Worm (Caenorhabditis elegans): ENCODE measurements around the gene ZK218.4.

ZK218.4 gene

ce11 chrV:17104527-17104926 lies 5.9 kb downstream of the ZK218.4 start, which contains the start of gene nhr-248:
nhr-248 (minus strand) TSS chrV:17104627.
- no peak for TF ChIP-seq hlh-1 (tag; optimal IDR thresholded peaks at IDR 0.05)
- TF ChIP-seq nhr-2 (tag; optimal IDR thresholded peaks at IDR 0.05) = no peak
- no peak for TF ChIP-seq unc-62 (GFP tag; optimal IDR thresholded peaks at IDR 0.05)
- TF ChIP-seq flh-1 (GFP tag; optimal IDR thresholded peaks at IDR 0.05) = no peak
- TF ChIP-seq tbx-8 (GFP tag; optimal IDR thresholded peaks at IDR 0.05) = no peak
- TF ChIP-seq ham-2 (GFP tag; optimal IDR thresholded peaks at IDR 0.05) = no peak
- no peak for TF ChIP-seq sptf-1 (tag; optimal IDR thresholded peaks at IDR 0.05)
- TF ChIP-seq ceh-43 (GFP tag; optimal IDR thresholded peaks at IDR 0.05) = no peak
- TF ChIP-seq lin-32 (GFP tag; optimal IDR thresholded peaks at IDR 0.05) = no peak

ce11 chrV:17105483-17105882 lies 6.8 kb downstream of the ZK218.4 start, which contains the start of gene ZK218.7:
ZK218.7 (plus strand) TSS chrV:17105783.
- TF ChIP-seq M03D4.4 (tag; optimal IDR thresholded peaks at IDR 0.05) (no peak), mls-2 (tag; optimal IDR thresholded peaks at IDR 0.05) (no peak), ceh-43 (GFP tag; optimal IDR thresholded peaks at IDR 0.05) (no peak), elt-1 (tag; optimal IDR thresholded peaks at IDR 0.05; ENCODE audit: borderline replicate concordance, insufficient read depth) (no peak), unc-62 (GFP tag; optimal IDR thresholded peaks at IDR 0.05) (no peak), nhr-28 (tag; optimal IDR thresholded peaks at IDR 0.05) (no peak), pha-4 (tag; optimal IDR thresholded peaks at IDR 0.05) (no peak), lin-32 (GFP tag; optimal IDR thresholded peaks at IDR 0.05) (no peak), ztf-11 (tag; optimal IDR thresholded peaks at IDR 0.05) (no peak), nhr-237 (tag; optimal IDR thresholded peaks at IDR 0.05) (no peak), lsy-2 (tag; optimal IDR thresholded peaks at IDR 0.05) (no peak), cnd-1 (tag; optimal IDR thresholded peaks at IDR 0.05) (no peak), nhr-76 (tag; optimal IDR thresholded peaks at IDR 0.05) (no peak), flh-1 (GFP tag; optimal IDR thresholded peaks at IDR 0.05) (no peak), ces-1 (GFP tag; optimal IDR thresholded peaks at IDR 0.05) (no peak), zip-8 (tag; optimal IDR thresholded peaks at IDR 0.05) (no peak), drap-1 (GFP tag; optimal IDR thresholded peaks at IDR 0.05) (no peak), elt-3 (tag; optimal IDR thresholded peaks at IDR 0.05) (no peak), ceh-83 (GFP tag; optimal IDR thresholded peaks at IDR 0.05) (no peak)

DNA sequence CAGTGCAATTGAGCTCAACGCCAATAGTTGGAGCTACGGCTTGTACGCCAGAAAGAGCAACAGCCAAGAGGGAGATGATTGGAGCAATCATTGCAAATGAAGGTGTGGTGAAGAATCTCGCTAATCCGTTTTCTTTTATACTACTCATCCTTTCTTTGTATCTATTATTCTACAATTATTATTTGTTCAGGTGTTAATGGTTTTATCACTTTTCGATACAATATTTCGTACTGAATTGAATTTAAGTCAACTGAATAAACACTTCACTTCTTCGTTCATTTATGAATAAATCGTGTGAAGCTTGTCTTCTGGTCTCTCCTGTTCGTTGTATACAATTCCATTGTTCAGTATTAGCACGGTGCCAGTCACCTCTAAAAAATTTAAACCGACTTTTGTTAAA lies 9.7 kb downstream of the ZK218.4 start, which contains the start of gene ZK218.11:
ZK218.11 (minus strand) TSS at position 101 of the 400 bp plus-strand sequence.
- TF ChIP-seq elt-3 (tag; optimal IDR thresholded peaks at IDR 0.05) (no peak), unc-39 (tag; optimal IDR thresholded peaks at IDR 0.05) (no peak), tbx-8 (GFP tag; optimal IDR thresholded peaks at IDR 0.05) (no peak), bed-3 (GFP tag; optimal IDR thresholded peaks at IDR 0.05) (no peak), drap-1 (GFP tag; optimal IDR thresholded peaks at IDR 0.05) (no peak), cnd-1 (tag; optimal IDR thresholded peaks at IDR 0.05) (no peak), ceh-43 (GFP tag; optimal IDR thresholded peaks at IDR 0.05) (no peak), flh-1 (GFP tag; optimal IDR thresholded peaks at IDR 0.05) (no peak), ztf-11 (tag; optimal IDR thresholded peaks at IDR 0.05) (no peak), hlh-1 (tag; optimal IDR thresholded peaks at IDR 0.05) (no peak), pha-4 (tag; optimal IDR thresholded peaks at IDR 0.05) (no peak), nhr-12 (tag; optimal IDR thresholded peaks at IDR 0.05) (no peak), nhr-2 (tag; optimal IDR thresholded peaks at IDR 0.05) (no peak), nhr-237 (tag; optimal IDR thresholded peaks at IDR 0.05) (no peak), ceh-83 (GFP tag; optimal IDR thresholded peaks at IDR 0.05) (no peak)

Measured in whole organism, mixed stage, embryonic.